Worm (Caenorhabditis elegans) whole organism, mixed stage, embryonic: ENCODE data around the gene ZK512.4.

ENCODE experiments used
- M03D4.4 ChIP-seq: sonication (generic microtip); optimal IDR thresholded peaks from 2 replicates; lab custom pipeline; 2017; ENCODE audit warnings: mild to moderate bottlenecking, missing genetic modification characterization, missing compliant biosample characterization
- bed-3 ChIP-seq: fragments of 200-800 bp; sonication (Bioruptor generic); optimal IDR thresholded peaks from 3 replicates; lab custom pipeline; 2018; ENCODE audit warnings: mild to moderate bottlenecking, missing genetic modification characterization, moderate library complexity, missing compliant biosample characterization
- blmp-1 ChIP-seq: fragments of 150-350 bp; optimal IDR thresholded peaks from 2 replicates; lab custom pipeline; 2014; ENCODE audit warnings: missing biosample characterization, missing genetic modification characterization
- ceh-39 ChIP-seq: fragments of 150-350 bp; optimal IDR thresholded peaks from 2 replicates; lab custom pipeline; 2014; ENCODE audit warnings: missing biosample characterization, missing genetic modification characterization
- ceh-43 ChIP-seq: fragments of 200-800 bp; sonication (Bioruptor generic); optimal IDR thresholded peaks from 2 replicates; lab custom pipeline; 2018; ENCODE audit warnings: mild to moderate bottlenecking, missing genetic modification characterization, moderate library complexity, missing compliant biosample characterization
- ces-1 ChIP-seq: fragments of 150-350 bp; optimal IDR thresholded peaks from 2 replicates; lab custom pipeline; 2014; ENCODE audit warnings: missing biosample characterization, missing genetic modification reagents, missing genetic modification characterization
- cnd-1 ChIP-seq: fragments of 200-800 bp; sonication (Bioruptor generic); optimal IDR thresholded peaks from 2 replicates; lab custom pipeline; 2018; ENCODE audit warnings: mild to moderate bottlenecking, missing genetic modification characterization, missing compliant biosample characterization
- drap-1 ChIP-seq: fragments of 200-800 bp; sonication (Bioruptor generic); optimal IDR thresholded peaks from 3 replicates; lab custom pipeline; 2018; ENCODE audit warnings: mild to moderate bottlenecking, missing genetic modification characterization, missing compliant biosample characterization
- elt-1 ChIP-seq: sonication (generic microtip); optimal IDR thresholded peaks from 2 replicates; lab custom pipeline; 2017; ENCODE audit warnings: missing genetic modification characterization, mild to moderate bottlenecking, missing compliant biosample characterization, antibody characterized with exemption, moderate library complexity, borderline replicate concordance; ENCODE audit not compliant: insufficient read depth
- elt-3 ChIP-seq: fragments of 150-350 bp; optimal IDR thresholded peaks from 2 replicates; lab custom pipeline; 2014; ENCODE audit warnings: missing biosample characterization, missing genetic modification characterization
- flh-1 ChIP-seq: fragments of 200-800 bp; sonication (Bioruptor generic); optimal IDR thresholded peaks from 2 replicates; lab custom pipeline; 2018; ENCODE audit warnings: mild to moderate bottlenecking, missing genetic modification characterization, moderate library complexity, missing compliant biosample characterization
- ham-2 ChIP-seq: fragments of 200-800 bp; sonication (Bioruptor generic); optimal IDR thresholded peaks from 2 replicates; lab custom pipeline; 2018; ENCODE audit warnings: mild to moderate bottlenecking, missing genetic modification characterization, missing compliant biosample characterization
- hlh-1 ChIP-seq: fragments of 150-350 bp; optimal IDR thresholded peaks from 2 replicates; lab custom pipeline; 2014; ENCODE audit warnings: missing biosample characterization, missing genetic modification reagents, missing genetic modification characterization
- lin-13 ChIP-seq: fragments of 150-350 bp; optimal IDR thresholded peaks from 2 replicates; lab custom pipeline; 2014; ENCODE audit warnings: missing biosample characterization, missing genetic modification characterization
- lsy-2 ChIP-seq: fragments of 150-350 bp; optimal IDR thresholded peaks from 2 replicates; lab custom pipeline; 2014; ENCODE audit warnings: missing biosample characterization, missing genetic modification characterization
- mab-5 ChIP-seq: fragments of 150-350 bp; optimal IDR thresholded peaks from 2 replicates; lab custom pipeline; 2014; ENCODE audit warnings: missing biosample characterization, missing genetic modification characterization
- mep-1 ChIP-seq: fragments of 150-350 bp; optimal IDR thresholded peaks from 2 replicates; lab custom pipeline; 2017; ENCODE audit warnings: missing biosample characterization, missing genetic modification reagents, missing genetic modification characterization, inconsistent platforms
- mls-2 ChIP-seq: sonication (generic microtip); optimal IDR thresholded peaks from 2 replicates; lab custom pipeline; 2016; ENCODE audit warnings: mild to moderate bottlenecking, missing genetic modification characterization, moderate library complexity, missing compliant biosample characterization
- nhr-12 ChIP-seq: fragments of 150-350 bp; optimal IDR thresholded peaks from 2 replicates; lab custom pipeline; 2014; ENCODE audit warnings: missing biosample characterization, missing genetic modification characterization
- nhr-2 ChIP-seq: fragments of 150-350 bp; optimal IDR thresholded peaks from 2 replicates; lab custom pipeline; 2014; ENCODE audit warnings: missing biosample characterization, missing genetic modification characterization
- nhr-28 ChIP-seq: fragments of 150-350 bp; optimal IDR thresholded peaks from 2 replicates; lab custom pipeline; 2014; ENCODE audit warnings: missing biosample characterization, missing genetic modification characterization
- nhr-76 ChIP-seq: sonication (generic microtip); optimal IDR thresholded peaks from 2 replicates; lab custom pipeline; 2017; ENCODE audit warnings: missing biosample characterization, missing genetic modification characterization
- pha-4 ChIP-seq: fragments of 150-350 bp; optimal IDR thresholded peaks from 2 replicates; lab custom pipeline; 2018; ENCODE audit warnings: missing biosample characterization, missing genetic modification reagents, missing genetic modification characterization
- sem-2 ChIP-seq: fragments of 200-800 bp; sonication (Bioruptor generic); optimal IDR thresholded peaks from 2 replicates; lab custom pipeline; 2018; ENCODE audit warnings: mild to moderate bottlenecking, missing genetic modification characterization, missing compliant biosample characterization
- snpc-4 ChIP-seq: fragments of 150-350 bp; optimal IDR thresholded peaks from 2 replicates; lab custom pipeline; 2014; ENCODE audit warnings: missing biosample characterization, missing genetic modification characterization
- sptf-1 ChIP-seq: sonication (generic microtip); optimal IDR thresholded peaks from 2 replicates; lab custom pipeline; 2017; ENCODE audit warnings: mild to moderate bottlenecking, missing genetic modification characterization, moderate library complexity, missing compliant biosample characterization
- unc-120 ChIP-seq: sonication (generic microtip); optimal IDR thresholded peaks from 2 replicates; lab custom pipeline; 2017; ENCODE audit warnings: missing genetic modification characterization, missing compliant biosample characterization; ENCODE audit not compliant: poor library complexity, severe bottlenecking
- unc-39 ChIP-seq: fragments of 150-350 bp; optimal IDR thresholded peaks from 2 replicates; lab custom pipeline; 2014; ENCODE audit warnings: missing biosample characterization, missing genetic modification characterization
- zip-8 ChIP-seq: fragments of 150-350 bp; optimal IDR thresholded peaks from 2 replicates; lab custom pipeline; 2014; ENCODE audit warnings: missing biosample characterization, missing genetic modification characterization
- ztf-11 ChIP-seq: fragments of 150-350 bp; optimal IDR thresholded peaks from 2 replicates; lab custom pipeline; 2014; ENCODE audit warnings: missing biosample characterization, missing genetic modification characterization

Gene ZK512.4

ce11 chrIII:9112479-9112878, 32.7 kb upstream of the ZK512.4 start:
- TF ChIP-seq lin-13 (tag; lab: Kevin White, UChicago) (peak; percentile 48), zip-8 (tag; lab: Kevin White, UChicago) (peak; percentile 1), ham-2 (peak; percentile 74), elt-3 (tag; lab: Kevin White, UChicago) (no peak), sptf-1 (tag; lab: Kevin White, UChicago) (peak; percentile 56), mls-2 (tag; lab: Kevin White, UChicago) (peak; percentile 66), unc-39 (no peak), nhr-2 (tag; lab: Kevin White, UChicago) (peak; percentile 77), snpc-4 (no peak), mab-5 (tag; lab: Kevin White, UChicago) (no peak), ceh-39 (tag; lab: Kevin White, UChicago) (peak; percentile 37), M03D4.4 (tag; lab: Kevin White, UChicago) (peak; percentile 36), drap-1 (GFP tag; lab: Kevin White, UChicago) (peak; percentile 23), flh-1 (no peak), nhr-12 (tag; lab: Kevin White, UChicago) (no peak), nhr-28 (no peak), sem-2 (GFP tag; lab: Kevin White, UChicago) (no peak), mep-1 (tag; lab: Kevin White, UChicago) (no peak), unc-120 (tag; lab: Kevin White, UChicago) (no peak), hlh-1 (tag; lab: Kevin White, UChicago) (no peak), pha-4 (tag; lab: Kevin White, UChicago) (no peak)
- TF ChIP-seq, all 35 proteins: peak for 9

ce11 chrIII:9114076-9114475, 31.1 kb upstream of the ZK512.4 start:
- TF ChIP-seq ces-1 (GFP tag; lab: Kevin White, UChicago), result no peak
- TF ChIP-seq mls-2 (tag; lab: Kevin White, UChicago), result no peak
- no peak for TF ChIP-seq nhr-12 (tag; lab: Kevin White, UChicago)
- TF ChIP-seq, all 35 proteins: peak for 0

- TF ChIP-seq cnd-1 (tag; lab: Kevin White, UChicago), result peak; percentile 4
- TF ChIP-seq ham-2, result peak; percentile 32
- TF ChIP-seq pha-4 (tag; lab: Kevin White, UChicago), result peak; percentile 24
- no peak for TF ChIP-seq nhr-76
Observed at ce11 chrIII:9114649-9115048, 30.5 kb upstream of the ZK512.4 start, which contains the start of gene ZK512.1. Gene ZK512.1 (plus strand): TSS chrIII:9114949.

- TF ChIP-seq elt-1 (tag; lab: Kevin White, UChicago) (no peak), mab-5 (tag; lab: Kevin White, UChicago) (no peak), ham-2 (no peak), unc-120 (tag; lab: Kevin White, UChicago) (no peak), lsy-2 (tag; lab: Kevin White, UChicago) (no peak), flh-1 (no peak), ceh-43 (no peak)
Observed at ce11 chrIII:9115745-9116144, 29.4 kb upstream of the ZK512.4 start.

ce11 chrIII:9118314-9118850, 26.8 kb upstream of the ZK512.4 start, which contains the start of gene grl-11:
Gene grl-11 (minus strand): TSS chrIII:9118364.
- TF ChIP-seq bed-3 (no peak), unc-120 (tag; lab: Kevin White, UChicago) (no peak), drap-1 (GFP tag; lab: Kevin White, UChicago) (no peak), blmp-1 (tag; lab: Kevin White, UChicago) (no peak), cnd-1 (tag; lab: Kevin White, UChicago) (peak; percentile 25), nhr-76 (no peak), sptf-1 (tag; lab: Kevin White, UChicago) (no peak), hlh-1 (tag; lab: Kevin White, UChicago) (peak; percentile 74), unc-39 (no peak), ztf-11 (tag; lab: Kevin White, UChicago) (no peak)
